Worm (Caenorhabditis elegans) whole organism, L4 larva: ENCODE results near the gene C38H2.2.

Experiments used
- F26F4.8 ChIP-seq: fragments of 200-800 bp; sonication (Bioruptor generic); conservative IDR thresholded peaks from 2 replicates; pipeline ENCODE4 v1.3.6; 2022; ENCODE audit warnings: missing genetic modification characterization, missing compliant biosample characterization
- Y75B8A.6 ChIP-seq: fragments of 200-800 bp; sonication (Bioruptor generic); IDR thresholded peaks from 2 replicates; pipeline ENCODE4 v1.3.6; 2022; ENCODE audit warnings: missing genetic modification reagents, missing genetic modification characterization, missing compliant biosample characterization
- ama-1 ChIP-seq: fragments of 150-350 bp; optimal IDR thresholded peaks from 2 replicates; lab custom pipeline; 2014; ENCODE audit warnings: inconsistent platforms, mixed read lengths
- ceh-20 ChIP-seq: fragments of 200-800 bp; sonication (Bioruptor generic); IDR thresholded peaks from 2 replicates; pipeline ENCODE4 v1.3.6; 2022; ENCODE audit warnings: missing genetic modification reagents, missing genetic modification characterization, missing compliant biosample characterization
- ceh-28 ChIP-seq: fragments of 150-350 bp; optimal IDR thresholded peaks from 2 replicates; lab custom pipeline; 2014; ENCODE audit warnings: missing biosample characterization, missing genetic modification reagents, missing genetic modification characterization
- ceh-32 ChIP-seq: sonication (generic microtip); optimal IDR thresholded peaks from 2 replicates; lab custom pipeline; 2016; ENCODE audit warnings: mild to moderate bottlenecking, missing genetic modification characterization, missing compliant biosample characterization; ENCODE audit not compliant: poor library complexity
- ceh-44 ChIP-seq: fragments of 200-800 bp; sonication (Bioruptor generic); IDR thresholded peaks from 2 replicates; pipeline ENCODE4 v1.3.6; 2022; ENCODE audit warnings: missing genetic modification reagents, missing genetic modification characterization, missing compliant biosample characterization
- ceh-62 ChIP-seq: sonication (generic microtip); optimal IDR thresholded peaks from 2 replicates; lab custom pipeline; 2017; ENCODE audit warnings: missing biosample characterization, missing genetic modification characterization
- ceh-82 ChIP-seq: sonication (generic microtip); optimal IDR thresholded peaks from 2 replicates; lab custom pipeline; 2017; ENCODE audit warnings: missing biosample characterization, missing genetic modification characterization
- ces-1 ChIP-seq: fragments of 150-350 bp; sonication (generic microtip); optimal IDR thresholded peaks from 4 replicates; lab custom pipeline; 2014; ENCODE audit warnings: missing biosample characterization, missing genetic modification reagents, missing genetic modification characterization
- daf-16 ChIP-seq, 3 experiments: sonication (generic microtip); optimal IDR thresholded peaks; 2 replicates each; lab custom pipeline; 2016 to 2017; ENCODE audit warnings: missing genetic modification characterization in 3 of 3, missing genetic modification reagents in 3 of 3, mild to moderate bottlenecking in 2 of 3, missing compliant biosample characterization in 2 of 3, missing biosample characterization in 1 of 3, moderate library complexity in 1 of 3
- dmd-6 ChIP-seq: fragments of 200-800 bp; sonication (Bioruptor generic); IDR thresholded peaks from 2 replicates; pipeline ENCODE4 v1.3.6; 2022; ENCODE audit warnings: missing genetic modification reagents, missing genetic modification characterization, missing compliant biosample characterization
- dmd-8 ChIP-seq: fragments of 200-800 bp; sonication (Bioruptor generic); IDR thresholded peaks from 2 replicates; pipeline ENCODE4 v1.3.6; 2022; ENCODE audit warnings: missing genetic modification characterization, missing compliant biosample characterization
- dve-1 ChIP-seq: sonication (generic microtip); optimal IDR thresholded peaks from 2 replicates; lab custom pipeline; 2017; ENCODE audit warnings: antibody characterized with exemption, mild to moderate bottlenecking, missing genetic modification characterization, missing compliant biosample characterization; ENCODE audit not compliant: insufficient read depth
- egl-27 ChIP-seq: sonication (generic microtip); optimal IDR thresholded peaks from 3 replicates; lab custom pipeline; 2017; ENCODE audit warnings: missing biosample characterization, missing genetic modification reagents, missing genetic modification characterization
- egl-43 ChIP-seq: fragments of 200-800 bp; sonication (Bioruptor generic); IDR thresholded peaks from 2 replicates; pipeline ENCODE4 v1.3.6; 2022; ENCODE audit warnings: missing genetic modification reagents, missing genetic modification characterization, missing compliant biosample characterization
- fkh-10 ChIP-seq: fragments of 150-350 bp; optimal IDR thresholded peaks from 2 replicates; lab custom pipeline; 2014; ENCODE audit warnings: missing biosample characterization, missing genetic modification reagents, missing genetic modification characterization
- hif-1 ChIP-seq, 2 experiments: sonication (generic microtip); optimal IDR thresholded peaks; 2 replicates each; lab custom pipeline; 2016 to 2017; ENCODE audit warnings: missing compliant biosample characterization in 2 of 2, missing genetic modification characterization in 2 of 2, missing genetic modification reagents in 2 of 2, missing genotype in 2 of 2, mild to moderate bottlenecking in 1 of 2
- hlh-11 ChIP-seq: fragments of 200-800 bp; sonication (Bioruptor generic); optimal IDR thresholded peaks from 2 replicates; lab custom pipeline; 2018; ENCODE audit warnings: mild to moderate bottlenecking, missing genetic modification characterization, missing compliant biosample characterization
- hmg-1.1 ChIP-seq: fragments of 200-800 bp; sonication (Bioruptor generic); IDR thresholded peaks from 2 replicates; pipeline ENCODE4 v1.3.6; 2022; ENCODE audit warnings: missing genetic modification reagents, missing genetic modification characterization, missing compliant biosample characterization
- lin-15B ChIP-seq: fragments of 150-350 bp; sonication (generic microtip); optimal IDR thresholded peaks from 3 replicates; lab custom pipeline; 2014; ENCODE audit warnings: missing biosample characterization, missing genetic modification characterization
- lin-29 ChIP-seq: fragments of 200-800 bp; sonication (Bioruptor generic); IDR thresholded peaks from 2 replicates; pipeline ENCODE4 v1.3.6; 2022; ENCODE audit warnings: missing genetic modification reagents, missing genetic modification characterization, missing compliant biosample characterization
- lin-39 ChIP-seq: fragments of 150-350 bp; optimal IDR thresholded peaks from 2 replicates; lab custom pipeline; 2014; ENCODE audit warnings: missing biosample characterization, missing genetic modification reagents, missing genetic modification characterization
- madf-9 ChIP-seq: fragments of 200-800 bp; sonication (Bioruptor generic); conservative IDR thresholded peaks from 2 replicates; pipeline ENCODE4 v1.3.6; 2022; ENCODE audit warnings: missing genetic modification reagents, missing genetic modification characterization, missing compliant biosample characterization
- mdl-1 ChIP-seq, 2 experiments: fragments of 150-350 bp in 1 of 2; sonication (generic microtip) in 1 of 2; optimal IDR thresholded peaks; 2 replicates each; lab custom pipeline; 2014 to 2017; ENCODE audit warnings: missing biosample characterization in 2 of 2, missing genetic modification characterization in 2 of 2
- mep-1 ChIP-seq: fragments of 150-350 bp; sonication (generic microtip); optimal IDR thresholded peaks from 3 replicates; lab custom pipeline; 2014; ENCODE audit warnings: missing biosample characterization, missing genetic modification characterization
- mxl-2 ChIP-seq: fragments of 200-800 bp; sonication (Bioruptor generic); conservative IDR thresholded peaks from 2 replicates; pipeline ENCODE4 v1.3.6; 2022; ENCODE audit warnings: missing genetic modification reagents, missing genetic modification characterization, missing compliant biosample characterization
- nhr-10 ChIP-seq: fragments of 150-350 bp; optimal IDR thresholded peaks from 2 replicates; lab custom pipeline; 2014; ENCODE audit warnings: missing biosample characterization, missing genetic modification characterization
- nhr-102 ChIP-seq: sonication (generic microtip); optimal IDR thresholded peaks from 2 replicates; lab custom pipeline; 2016; ENCODE audit warnings: mild to moderate bottlenecking, missing genetic modification characterization, moderate library complexity, missing compliant biosample characterization
- nhr-237 ChIP-seq: sonication (generic microtip); optimal IDR thresholded peaks from 2 replicates; lab custom pipeline; 2017; ENCODE audit warnings: missing biosample characterization, missing genetic modification characterization
- nhr-25 ChIP-seq: sonication (generic microtip); optimal IDR thresholded peaks from 2 replicates; lab custom pipeline; 2017; ENCODE audit warnings: missing genetic modification characterization, mild to moderate bottlenecking, missing compliant biosample characterization, antibody characterized with exemption, moderate library complexity, borderline replicate concordance; ENCODE audit not compliant: insufficient read depth
- nhr-28 ChIP-seq: fragments of 150-350 bp; optimal IDR thresholded peaks from 2 replicates; lab custom pipeline; 2014; ENCODE audit warnings: missing biosample characterization, missing genetic modification characterization
- nhr-42 ChIP-seq: fragments of 200-800 bp; sonication (Bioruptor generic); IDR thresholded peaks from 2 replicates; pipeline ENCODE4 v1.3.6; 2022; ENCODE audit warnings: missing genetic modification characterization, missing compliant biosample characterization
- nhr-77 ChIP-seq: fragments of 150-350 bp; optimal IDR thresholded peaks from 2 replicates; lab custom pipeline; 2014; ENCODE audit warnings: missing biosample characterization, missing genetic modification characterization
- pha-4 ChIP-seq, 2 experiments: fragments of 150-350 bp in 1 of 2; fragments of 200-800 bp in 1 of 2; sonication (Bioruptor generic) in 1 of 2; IDR thresholded peaks in 1 of 2; optimal IDR thresholded peaks in 1 of 2; 2 replicates each; pipeline versions ENCODE4 v1.3.6 to Lab custom; 2014 to 2022; ENCODE audit warnings: missing genetic modification characterization in 2 of 2, missing genetic modification reagents in 2 of 2, missing biosample characterization in 1 of 2, missing compliant biosample characterization in 1 of 2
- php-3 ChIP-seq: fragments of 200-800 bp; sonication (Bioruptor generic); IDR thresholded peaks from 2 replicates; pipeline ENCODE4 v1.3.6; 2022; ENCODE audit warnings: missing genetic modification reagents, missing genetic modification characterization, missing compliant biosample characterization
- pqm-1 ChIP-seq: sonication (generic microtip); optimal IDR thresholded peaks from 2 replicates; lab custom pipeline; 2017; ENCODE audit warnings: missing biosample characterization, missing genetic modification characterization
- sdz-12 ChIP-seq: fragments of 200-800 bp; sonication (Bioruptor generic); optimal IDR thresholded peaks from 2 replicates; lab custom pipeline; 2018; ENCODE audit warnings: mild to moderate bottlenecking, missing genetic modification characterization, missing compliant biosample characterization
- set-16 ChIP-seq: fragments of 200-800 bp; sonication (Bioruptor generic); IDR thresholded peaks from 2 replicates; pipeline ENCODE4 v1.3.6; 2022; ENCODE audit warnings: missing genetic modification reagents, missing genetic modification characterization, missing compliant biosample characterization
- spr-1 ChIP-seq: sonication (generic microtip); optimal IDR thresholded peaks from 2 replicates; lab custom pipeline; 2016; ENCODE audit warnings: mild to moderate bottlenecking, missing genetic modification characterization, missing compliant biosample characterization
- tra-1 ChIP-seq: fragments of 200-800 bp; sonication (Bioruptor generic); IDR thresholded peaks from 2 replicates; pipeline ENCODE4 v1.3.6; 2022; ENCODE audit warnings: missing genetic modification reagents, missing genetic modification characterization, missing compliant biosample characterization
- unc-39 ChIP-seq: sonication (generic microtip); optimal IDR thresholded peaks from 2 replicates; lab custom pipeline; 2017; ENCODE audit warnings: missing biosample characterization, missing genetic modification characterization
- unc-62 ChIP-seq, 3 experiments: fragments of 150-350 bp in 1 of 3; sonication (generic microtip); optimal IDR thresholded peaks in 2 of 3; peaks in 1 of 3; 1 replicate in 1 of 3; 2 replicates in 2 of 3; lab custom pipeline; 2014 to 2017; ENCODE audit warnings: missing biosample characterization in 3 of 3, missing genetic modification characterization in 3 of 3, missing genetic modification reagents in 3 of 3, missing genotype in 1 of 3
- zag-1 ChIP-seq: fragments of 150-350 bp; optimal IDR thresholded peaks from 2 replicates; lab custom pipeline; 2014; ENCODE audit warnings: missing biosample characterization, missing genetic modification characterization
- zfp-2 ChIP-seq: sonication (generic microtip); optimal IDR thresholded peaks from 2 replicates; lab custom pipeline; 2016; ENCODE audit warnings: mild to moderate bottlenecking, missing genetic modification characterization, missing compliant biosample characterization
- zip-11 ChIP-seq: fragments of 200-800 bp; sonication (Bioruptor generic); IDR thresholded peaks from 2 replicates; pipeline ENCODE4 v1.3.6; 2022; ENCODE audit warnings: missing genetic modification characterization, missing compliant biosample characterization
- zip-2 ChIP-seq: fragments of 150-350 bp; optimal IDR thresholded peaks from 2 replicates; lab custom pipeline; 2014; ENCODE audit warnings: missing biosample characterization, missing genetic modification characterization
- ztf-11 ChIP-seq: fragments of 150-350 bp; optimal IDR thresholded peaks from 2 replicates; lab custom pipeline; 2014; ENCODE audit warnings: missing biosample characterization, missing genetic modification characterization

Gene C38H2.2

DNA sequence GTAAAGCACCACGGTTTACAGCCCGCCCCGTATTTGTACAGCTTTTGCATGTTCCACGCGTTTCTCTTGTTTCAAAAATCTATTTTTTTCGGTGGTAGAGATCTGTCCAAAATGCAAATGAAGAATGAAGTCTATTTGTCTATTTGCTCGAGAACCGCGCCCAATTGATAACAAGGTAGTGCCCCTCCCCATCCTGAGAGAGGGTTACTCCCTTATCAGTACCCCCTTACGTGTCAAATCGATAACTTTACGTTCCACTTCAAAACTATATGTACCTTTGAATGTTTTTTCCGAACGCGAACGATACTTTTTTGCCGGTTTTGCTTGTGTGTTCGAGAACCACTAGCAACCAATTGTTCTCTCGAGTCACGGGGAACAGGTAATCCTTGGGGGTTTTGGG lies 5.5 kb upstream of the C38H2.2 start (continued):
- TF ChIP-seq php-3 (GFP tag; lab: Robert Waterston, UW) (no peak), Y75B8A.6 (no peak), nhr-42 (GFP tag; lab: Robert Waterston, UW) (no peak)

DNA sequence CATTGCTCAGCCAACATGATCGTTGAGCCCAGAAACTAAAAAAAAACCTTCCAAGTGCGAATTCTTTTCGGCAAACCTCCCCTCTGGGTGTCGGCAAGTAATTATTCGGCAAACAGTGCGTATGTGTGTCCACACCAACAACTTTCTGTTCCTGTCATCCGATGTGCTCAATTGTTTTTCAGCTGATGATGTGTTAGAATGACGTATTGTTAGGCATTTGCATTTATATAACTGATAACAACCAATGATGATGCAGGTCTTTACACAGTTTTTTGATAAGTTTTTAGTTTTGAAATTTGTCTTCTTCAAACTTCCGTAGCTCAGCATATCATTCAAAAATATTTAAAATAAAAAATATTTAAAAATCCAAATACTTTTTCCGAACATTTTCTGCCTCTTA lies 2.7 kb upstream of the C38H2.2 start:
- TF ChIP-seq Y75B8A.6 (no peak), ceh-20 (GFP tag; lab: Robert Waterston, UW) (no peak), set-16 (GFP tag; lab: Robert Waterston, UW) (no peak), tra-1 (GFP tag; lab: Robert Waterston, UW) (no peak), nhr-42 (GFP tag; lab: Robert Waterston, UW) (no peak), php-3 (GFP tag; lab: Robert Waterston, UW) (no peak), ztf-11 (tag; lab: Kevin White, UChicago) (no peak), ces-1 (no peak), egl-27 (tag; lab: Kevin White, UChicago) (no peak), ceh-28 (no peak), lin-15B (tag; lab: Kevin White, UChicago) (no peak), ceh-62 (no peak), nhr-237 (tag; lab: Kevin White, UChicago) (no peak), sdz-12 (GFP tag; lab: Kevin White, UChicago) (no peak), ceh-32 (tag; lab: Kevin White, UChicago) (no peak), pqm-1 (tag; lab: Kevin White, UChicago) (peak; percentile 73), ceh-82 (tag; lab: Kevin White, UChicago) (no peak), spr-1 (tag; lab: Kevin White, UChicago) (no peak), zip-11 (GFP tag; lab: Robert Waterston, UW) (no peak), daf-16 (GFP tag; optimal IDR thresholded peaks at IDR 0.05; lab: Kevin White, UChicago) (no peak), daf-16 (tag; optimal IDR thresholded peaks at IDR 0.05; lab: Kevin White, UChicago) (peak; percentile 75), dmd-6 (GFP tag; lab: Robert Waterston, UW) (peak; percentile 49), lin-39 (tag; lab: Kevin White, UChicago) (no peak), nhr-77 (tag; lab: Kevin White, UChicago) (no peak), nhr-28 (tag; lab: Kevin White, UChicago) (peak; percentile 69), zip-2 (tag; lab: Kevin White, UChicago) (no peak), ama-1 (no peak), nhr-102 (tag; lab: Kevin White, UChicago) (no peak), zag-1 (tag; lab: Kevin White, UChicago) (no peak), hmg-1.1 (GFP tag; lab: Robert Waterston, UW) (no peak), pha-4 (GFP tag; IDR thresholded peaks at IDR 0.05; lab: Robert Waterston, UW) (no peak), pha-4 (tag; optimal IDR thresholded peaks at IDR 0.05; lab: Kevin White, UChicago) (no peak), hlh-11 (tag; lab: Kevin White, UChicago) (peak; percentile 35), zfp-2 (tag; lab: Kevin White, UChicago) (no peak), unc-39 (tag; lab: Kevin White, UChicago) (no peak), dmd-8 (GFP tag; lab: Robert Waterston, UW) (no peak), madf-9 (GFP tag; lab: Robert Waterston, UW) (no peak), ceh-44 (no peak), fkh-10 (GFP tag; lab: Kevin White, UChicago) (no peak), mxl-2 (GFP tag; lab: Robert Waterston, UW) (no peak), nhr-10 (tag; lab: Kevin White, UChicago) (no peak), lin-29 (no peak), nhr-25 (no peak), mep-1 (tag; lab: Kevin White, UChicago) (no peak), unc-62 (GFP tag; optimal IDR thresholded peaks at IDR 0.05 in 1 of 2; lab: Kevin White, UChicago) (no peak), unc-62 (tag; optimal IDR thresholded peaks at IDR 0.05; lab: Kevin White, UChicago) (no peak), mdl-1 (tag; optimal IDR thresholded peaks at IDR 0.05; lab: Kevin White, UChicago) (no peak), hif-1 (tag; optimal IDR thresholded peaks at IDR 0.05; lab: Kevin White, UChicago) (peak in 1 of 2 experiments; percentile 25), F26F4.8 (GFP tag; lab: Robert Waterston, UW) (no peak), dve-1 (tag; lab: Kevin White, UChicago) (peak; percentile 35), egl-43 (GFP tag; lab: Robert Waterston, UW) (no peak)
